Worm (Caenorhabditis elegans): ENCODE results near the gene B0250.5.

ce11 chrV:20518927-20519326 is 25.2 kb downstream of the B0250.5 start, which contains the start of gene Y38H6C.25:
- no peak for TF ChIP-seq nhr-47 (tag; optimal IDR thresholded peaks at IDR 0.05)
- no peak for TF ChIP-seq nhr-11 (tag; optimal IDR thresholded peaks at IDR 0.05)
- no peak for TF ChIP-seq fos-1 (tag; optimal IDR thresholded peaks at IDR 0.05)
- no peak for TF ChIP-seq ztf-11 (tag; optimal IDR thresholded peaks at IDR 0.05)
- no peak for TF ChIP-seq unc-62 (GFP tag; optimal IDR thresholded peaks at IDR 0.05)
- no peak for TF ChIP-seq aly-2 (tag; optimal IDR thresholded peaks at IDR 0.05)
- TF ChIP-seq mdl-1 (tag; optimal IDR thresholded peaks at IDR 0.05), result no peak
- no peak for TF ChIP-seq jun-1 (tag; optimal IDR thresholded peaks at IDR 0.05)
- TF ChIP-seq vab-15 (tag; optimal IDR thresholded peaks at IDR 0.05), result no peak
